Worm (Caenorhabditis elegans) whole organism, L1 larva: Measurements from ENCODE around the gene let-23.

ENCODE experiments used
- ceh-82 ChIP-seq, 3 experiments: fragments of 150-350 bp in 1 of 3; sonication (generic microtip) in 2 of 3; optimal IDR thresholded peaks; 2 replicates each; lab custom pipeline; 2014 to 2017; ENCODE audit warnings: missing biosample characterization in 3 of 3, missing genetic modification characterization in 3 of 3
- egl-27 ChIP-seq, 2 experiments: fragments of 150-350 bp in 1 of 2; sonication (generic microtip); optimal IDR thresholded peaks; 3 replicates each; lab custom pipeline; 2017 to 2018; ENCODE audit warnings: missing biosample characterization in 2 of 2, missing genetic modification characterization in 2 of 2, missing genetic modification reagents in 2 of 2
- lir-3 ChIP-seq: sonication (generic microtip); optimal IDR thresholded peaks from 2 replicates; lab custom pipeline; 2016; ENCODE audit warnings: mild to moderate bottlenecking, missing genetic modification characterization, moderate library complexity, missing compliant biosample characterization; ENCODE audit not compliant: poor library complexity
- lsy-2 ChIP-seq, 2 experiments: fragments of 150-350 bp; optimal IDR thresholded peaks; 2 replicates each; lab custom pipeline; 2014; ENCODE audit warnings: missing biosample characterization in 2 of 2, missing genetic modification characterization in 2 of 2
- nhr-11 ChIP-seq: fragments of 150-350 bp; optimal IDR thresholded peaks from 2 replicates; lab custom pipeline; 2014; ENCODE audit warnings: missing biosample characterization, missing genetic modification characterization
- snpc-4 ChIP-seq: fragments of 150-350 bp; optimal IDR thresholded peaks from 2 replicates; lab custom pipeline; 2014; ENCODE audit warnings: missing biosample characterization, missing genetic modification characterization
- tlp-1 ChIP-seq: fragments of 150-350 bp; optimal IDR thresholded peaks from 2 replicates; lab custom pipeline; 2014; ENCODE audit warnings: missing biosample characterization, missing genetic modification characterization

DNA sequence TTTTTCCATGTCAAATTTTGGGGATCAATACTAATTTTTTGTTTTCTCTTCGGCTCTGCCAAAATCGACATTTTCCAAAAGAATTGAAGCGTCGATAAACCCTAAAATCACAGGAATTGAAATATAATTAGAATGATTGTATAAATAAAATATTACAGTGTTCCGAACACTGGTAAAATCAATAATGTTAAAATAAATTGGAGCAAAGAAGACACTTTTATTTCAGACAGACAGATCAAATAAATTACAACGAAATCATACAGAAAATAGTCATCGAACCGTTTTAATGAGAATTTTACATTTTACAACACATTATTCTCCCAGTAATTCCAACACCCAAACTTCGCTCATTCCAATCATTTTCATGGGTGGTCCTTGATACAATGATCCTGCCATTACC lies 29.6 kb upstream of the let-23 start, which contains the start of gene T23G7.3:
- TF ChIP-seq snpc-4 (tag; lab: Kevin White, UChicago) = no peak
- TF ChIP-seq ceh-82 (tag; optimal IDR thresholded peaks at IDR 0.05; lab: Kevin White, UChicago) = no peak
- no peak for TF ChIP-seq egl-27 (tag; optimal IDR thresholded peaks at IDR 0.05; lab: Kevin White, UChicago)
- TF ChIP-seq tlp-1 (tag; lab: Kevin White, UChicago) = no peak
- no peak for TF ChIP-seq nhr-11 (tag; lab: Kevin White, UChicago)
- TF ChIP-seq lir-3 (tag; lab: Kevin White, UChicago) = no peak
- TF ChIP-seq lsy-2 (tag; optimal IDR thresholded peaks at IDR 0.05; lab: Kevin White, UChicago) = no peak
